Worm (Caenorhabditis elegans): Measurements from ENCODE around the gene srz-101.

- TF ChIP-seq ceh-31 (tag; optimal IDR thresholded peaks at IDR 0.05), result no peak
- TF ChIP-seq npax-4 (tag; optimal IDR thresholded peaks at IDR 0.05), result no peak
Observed at ce11 chrV:16668473-16668872, 26.2 kb upstream of the srz-101 start, which contains the start of gene F14F8.9.
